Worm (Caenorhabditis elegans) whole organism, mixed stage, embryonic: Measurements from ENCODE around the gene ttc-36.

ENCODE experiments used
- M03D4.4 ChIP-seq: sonication (generic microtip); optimal IDR thresholded peaks from 2 replicates; lab custom pipeline; 2017; ENCODE audit warnings: mild to moderate bottlenecking, missing genetic modification characterization, missing compliant biosample characterization
- bed-3 ChIP-seq: fragments of 200-800 bp; sonication (Bioruptor generic); optimal IDR thresholded peaks from 3 replicates; lab custom pipeline; 2018; ENCODE audit warnings: mild to moderate bottlenecking, missing genetic modification characterization, moderate library complexity, missing compliant biosample characterization
- blmp-1 ChIP-seq: fragments of 150-350 bp; optimal IDR thresholded peaks from 2 replicates; lab custom pipeline; 2014; ENCODE audit warnings: missing biosample characterization, missing genetic modification characterization
- ceh-39 ChIP-seq: fragments of 150-350 bp; optimal IDR thresholded peaks from 2 replicates; lab custom pipeline; 2014; ENCODE audit warnings: missing biosample characterization, missing genetic modification characterization
- ceh-43 ChIP-seq: fragments of 200-800 bp; sonication (Bioruptor generic); optimal IDR thresholded peaks from 2 replicates; lab custom pipeline; 2018; ENCODE audit warnings: mild to moderate bottlenecking, missing genetic modification characterization, moderate library complexity, missing compliant biosample characterization
- ceh-83 ChIP-seq: fragments of 200-800 bp; sonication (Bioruptor generic); optimal IDR thresholded peaks from 2 replicates; lab custom pipeline; 2018; ENCODE audit warnings: mild to moderate bottlenecking, missing genetic modification characterization, missing compliant biosample characterization
- cnd-1 ChIP-seq: fragments of 200-800 bp; sonication (Bioruptor generic); optimal IDR thresholded peaks from 2 replicates; lab custom pipeline; 2018; ENCODE audit warnings: mild to moderate bottlenecking, missing genetic modification characterization, missing compliant biosample characterization
- drap-1 ChIP-seq: fragments of 200-800 bp; sonication (Bioruptor generic); optimal IDR thresholded peaks from 3 replicates; lab custom pipeline; 2018; ENCODE audit warnings: mild to moderate bottlenecking, missing genetic modification characterization, missing compliant biosample characterization
- elt-1 ChIP-seq: sonication (generic microtip); optimal IDR thresholded peaks from 2 replicates; lab custom pipeline; 2017; ENCODE audit warnings: missing genetic modification characterization, mild to moderate bottlenecking, missing compliant biosample characterization, antibody characterized with exemption, moderate library complexity, borderline replicate concordance; ENCODE audit not compliant: insufficient read depth
- elt-3 ChIP-seq: fragments of 150-350 bp; optimal IDR thresholded peaks from 2 replicates; lab custom pipeline; 2014; ENCODE audit warnings: missing biosample characterization, missing genetic modification characterization
- flh-1 ChIP-seq: fragments of 200-800 bp; sonication (Bioruptor generic); optimal IDR thresholded peaks from 2 replicates; lab custom pipeline; 2018; ENCODE audit warnings: mild to moderate bottlenecking, missing genetic modification characterization, moderate library complexity, missing compliant biosample characterization
- ham-2 ChIP-seq: fragments of 200-800 bp; sonication (Bioruptor generic); optimal IDR thresholded peaks from 2 replicates; lab custom pipeline; 2018; ENCODE audit warnings: mild to moderate bottlenecking, missing genetic modification characterization, missing compliant biosample characterization
- hlh-1 ChIP-seq: fragments of 150-350 bp; optimal IDR thresholded peaks from 2 replicates; lab custom pipeline; 2014; ENCODE audit warnings: missing biosample characterization, missing genetic modification reagents, missing genetic modification characterization
- lin-13 ChIP-seq: fragments of 150-350 bp; optimal IDR thresholded peaks from 2 replicates; lab custom pipeline; 2014; ENCODE audit warnings: missing biosample characterization, missing genetic modification characterization
- lin-32 ChIP-seq: fragments of 200-800 bp; sonication (Bioruptor generic); optimal IDR thresholded peaks from 2 replicates; lab custom pipeline; 2018; ENCODE audit warnings: mild to moderate bottlenecking, missing genetic modification characterization, missing compliant biosample characterization
- lsy-2 ChIP-seq: fragments of 150-350 bp; optimal IDR thresholded peaks from 2 replicates; lab custom pipeline; 2014; ENCODE audit warnings: missing biosample characterization, missing genetic modification characterization
- mab-5 ChIP-seq: fragments of 150-350 bp; optimal IDR thresholded peaks from 2 replicates; lab custom pipeline; 2014; ENCODE audit warnings: missing biosample characterization, missing genetic modification characterization
- mep-1 ChIP-seq: fragments of 150-350 bp; optimal IDR thresholded peaks from 2 replicates; lab custom pipeline; 2017; ENCODE audit warnings: missing biosample characterization, missing genetic modification reagents, missing genetic modification characterization, inconsistent platforms
- nhr-12 ChIP-seq: fragments of 150-350 bp; optimal IDR thresholded peaks from 2 replicates; lab custom pipeline; 2014; ENCODE audit warnings: missing biosample characterization, missing genetic modification characterization
- nhr-2 ChIP-seq: fragments of 150-350 bp; optimal IDR thresholded peaks from 2 replicates; lab custom pipeline; 2014; ENCODE audit warnings: missing biosample characterization, missing genetic modification characterization
- nhr-76 ChIP-seq: sonication (generic microtip); optimal IDR thresholded peaks from 2 replicates; lab custom pipeline; 2017; ENCODE audit warnings: missing biosample characterization, missing genetic modification characterization
- pha-4 ChIP-seq: fragments of 150-350 bp; optimal IDR thresholded peaks from 2 replicates; lab custom pipeline; 2018; ENCODE audit warnings: missing biosample characterization, missing genetic modification reagents, missing genetic modification characterization
- sem-2 ChIP-seq: fragments of 200-800 bp; sonication (Bioruptor generic); optimal IDR thresholded peaks from 2 replicates; lab custom pipeline; 2018; ENCODE audit warnings: mild to moderate bottlenecking, missing genetic modification characterization, missing compliant biosample characterization
- sptf-1 ChIP-seq: sonication (generic microtip); optimal IDR thresholded peaks from 2 replicates; lab custom pipeline; 2017; ENCODE audit warnings: mild to moderate bottlenecking, missing genetic modification characterization, moderate library complexity, missing compliant biosample characterization
- tbx-8 ChIP-seq: fragments of 200-800 bp; sonication (Bioruptor generic); optimal IDR thresholded peaks from 2 replicates; lab custom pipeline; 2018; ENCODE audit warnings: mild to moderate bottlenecking, missing genetic modification characterization, moderate library complexity, missing compliant biosample characterization
- unc-120 ChIP-seq: sonication (generic microtip); optimal IDR thresholded peaks from 2 replicates; lab custom pipeline; 2017; ENCODE audit warnings: missing genetic modification characterization, missing compliant biosample characterization; ENCODE audit not compliant: poor library complexity, severe bottlenecking
- unc-39 ChIP-seq: fragments of 150-350 bp; optimal IDR thresholded peaks from 2 replicates; lab custom pipeline; 2014; ENCODE audit warnings: missing biosample characterization, missing genetic modification characterization
- unc-62 ChIP-seq: fragments of 150-350 bp; optimal IDR thresholded peaks from 2 replicates; lab custom pipeline; 2014; ENCODE audit warnings: missing biosample characterization, missing genetic modification reagents, missing genetic modification characterization
- zip-8 ChIP-seq: fragments of 150-350 bp; optimal IDR thresholded peaks from 2 replicates; lab custom pipeline; 2014; ENCODE audit warnings: missing biosample characterization, missing genetic modification characterization
- ztf-11 ChIP-seq: fragments of 150-350 bp; optimal IDR thresholded peaks from 2 replicates; lab custom pipeline; 2014; ENCODE audit warnings: missing biosample characterization, missing genetic modification characterization

Gene ttc-36

ce11 chrII:10040834-10041233 lies 10.8 kb downstream of the ttc-36 start, which contains the start of gene ogr-2:
Gene ogr-2 (plus strand): TSS chrII:10041134.
- TF ChIP-seq blmp-1 (tag; lab: Kevin White, UChicago) (no peak), M03D4.4 (tag; lab: Kevin White, UChicago) (no peak), lsy-2 (no peak), elt-3 (tag; lab: Kevin White, UChicago) (no peak), pha-4 (no peak), ceh-83 (GFP tag; lab: Kevin White, UChicago) (no peak), ceh-39 (tag; lab: Kevin White, UChicago) (no peak), nhr-76 (tag; lab: Kevin White, UChicago) (no peak), bed-3 (GFP tag; lab: Kevin White, UChicago) (no peak), nhr-12 (tag; lab: Kevin White, UChicago) (no peak), cnd-1 (tag; lab: Kevin White, UChicago) (no peak), unc-120 (no peak), hlh-1 (tag; lab: Kevin White, UChicago) (no peak), lin-32 (GFP tag; lab: Kevin White, UChicago) (no peak), mab-5 (tag; lab: Kevin White, UChicago) (no peak), ztf-11 (no peak)

ce11 chrII:10044961-10045360 lies 15.0 kb downstream of the ttc-36 start, which contains the start of the genes F52H3.11 and bath-38:
Gene F52H3.11 (minus strand): TSS chrII:10045163.
Gene bath-38 (minus strand): TSS chrII:10045270.
- TF ChIP-seq M03D4.4 (tag; lab: Kevin White, UChicago) = no peak
- no peak for TF ChIP-seq ceh-43
- peak; percentile 47 for TF ChIP-seq mep-1
- TF ChIP-seq unc-39 (tag; lab: Kevin White, UChicago) = no peak
- TF ChIP-seq elt-3 (tag; lab: Kevin White, UChicago) = no peak
- TF ChIP-seq unc-62 (GFP tag; lab: Kevin White, UChicago) = no peak
- TF ChIP-seq cnd-1 (tag; lab: Kevin White, UChicago) = no peak
- peak; percentile 37 for TF ChIP-seq lsy-2
- TF ChIP-seq flh-1 (GFP tag; lab: Kevin White, UChicago) = no peak
- TF ChIP-seq lin-32 (GFP tag; lab: Kevin White, UChicago) = no peak
- TF ChIP-seq drap-1 (GFP tag; lab: Kevin White, UChicago) = no peak
- TF ChIP-seq mab-5 (tag; lab: Kevin White, UChicago) = no peak
- no peak for TF ChIP-seq sptf-1 (tag; lab: Kevin White, UChicago)
- TF ChIP-seq tbx-8 (GFP tag; lab: Kevin White, UChicago) = no peak
- TF ChIP-seq bed-3 (GFP tag; lab: Kevin White, UChicago) = no peak
- TF ChIP-seq pha-4 = peak; percentile 54
- peak; percentile 23 for TF ChIP-seq lin-13 (tag; lab: Kevin White, UChicago)
- no peak for TF ChIP-seq nhr-12 (tag; lab: Kevin White, UChicago)
- TF ChIP-seq ceh-83 (GFP tag; lab: Kevin White, UChicago) = no peak

ce11 chrII:10045670-10046069 lies 15.7 kb downstream of the ttc-36 start:
- peak; percentile 42 for TF ChIP-seq elt-3 (tag; lab: Kevin White, UChicago)
- TF ChIP-seq blmp-1 (tag; lab: Kevin White, UChicago) = peak; percentile 80
- TF ChIP-seq sem-2 (GFP tag; lab: Kevin White, UChicago) = no peak
- TF ChIP-seq sptf-1 (tag; lab: Kevin White, UChicago) = no peak

ce11 chrII:10048568-10048967 lies 18.6 kb downstream of the ttc-36 start, which contains the start of gene flp-4:
Gene flp-4 (plus strand): TSS chrII:10048868.
- TF ChIP-seq drap-1 (GFP tag; lab: Kevin White, UChicago) (no peak), nhr-12 (tag; lab: Kevin White, UChicago) (no peak), nhr-2 (tag; lab: Kevin White, UChicago) (no peak)

- TF ChIP-seq ham-2 (GFP tag; lab: Kevin White, UChicago) (no peak), elt-1 (tag; lab: Kevin White, UChicago) (no peak), unc-120 (no peak), bed-3 (GFP tag; lab: Kevin White, UChicago) (no peak), zip-8 (tag; lab: Kevin White, UChicago) (no peak), ceh-43 (no peak), nhr-2 (tag; lab: Kevin White, UChicago) (no peak), M03D4.4 (tag; lab: Kevin White, UChicago) (no peak), tbx-8 (GFP tag; lab: Kevin White, UChicago) (no peak), flh-1 (GFP tag; lab: Kevin White, UChicago) (no peak), nhr-76 (tag; lab: Kevin White, UChicago) (no peak), elt-3 (tag; lab: Kevin White, UChicago) (no peak), sptf-1 (tag; lab: Kevin White, UChicago) (no peak), lin-32 (GFP tag; lab: Kevin White, UChicago) (no peak), blmp-1 (tag; lab: Kevin White, UChicago) (no peak), pha-4 (no peak), unc-39 (tag; lab: Kevin White, UChicago) (no peak), ceh-83 (GFP tag; lab: Kevin White, UChicago) (no peak)
- TF ChIP-seq, all 35 proteins: peak for 0
Observed at ce11 chrII:10051485-10051884, 21.5 kb downstream of the ttc-36 start.
